Worm (Caenorhabditis elegans): ENCODE measurements around the gene C08B6.8.

Gene C08B6.8

ce11 chrV:10112187-10112586 is 22.3 kb upstream of the C08B6.8 start, which contains the start of gene C08B6.3:
Gene C08B6.3, minus strand, starts transcription at chrV:10112287.
- TF ChIP-seq aly-2 (tag; optimal IDR thresholded peaks at IDR 0.05) (no peak), elt-1 (tag; optimal IDR thresholded peaks at IDR 0.05) (no peak), nfya-1 (tag; optimal IDR thresholded peaks at IDR 0.05; ENCODE audit: insufficient read depth) (no peak), eor-1 (tag; optimal IDR thresholded peaks at IDR 0.05) (no peak), nhr-25 (tag; optimal IDR thresholded peaks at IDR 0.05) (no peak), ceh-82 (tag; optimal IDR thresholded peaks at IDR 0.05) (no peak), mml-1 (tag; optimal IDR thresholded peaks at IDR 0.05) (no peak), lsy-12 (tag; optimal IDR thresholded peaks at IDR 0.05) (no peak), ZK546.5 (tag; optimal IDR thresholded peaks at IDR 0.05) (no peak), nhr-23 (tag; optimal IDR thresholded peaks at IDR 0.05) (no peak), lin-39 (tag; optimal IDR thresholded peaks at IDR 0.05) (no peak), zag-1 (tag; optimal IDR thresholded peaks at IDR 0.05) (no peak), tbx-2 (tag; optimal IDR thresholded peaks at IDR 0.05) (no peak), sea-2 (GFP tag; optimal IDR thresholded peaks at IDR 0.05) (no peak), unc-62 (GFP tag; optimal IDR thresholded peaks at IDR 0.05) (no peak)

ce11 chrV:10114329-10114728 is 20.1 kb upstream of the C08B6.8 start, which contains the start of gene cht-5:
Gene cht-5, plus strand, starts transcription at chrV:10114629.
- TF ChIP-seq nhr-43 (tag; optimal IDR thresholded peaks at IDR 0.05; ENCODE audit: poor library complexity, severe bottlenecking): no peak
- no peak for TF ChIP-seq lin-39 (tag; optimal IDR thresholded peaks at IDR 0.05)
- TF ChIP-seq eor-1 (tag; optimal IDR thresholded peaks at IDR 0.05): no peak
- TF ChIP-seq fos-1 (tag; optimal IDR thresholded peaks at IDR 0.05): no peak
- TF ChIP-seq nhr-76 (tag; optimal IDR thresholded peaks at IDR 0.05): no peak
- no peak for TF ChIP-seq skn-1 (tag; optimal IDR thresholded peaks at IDR 0.05)
- TF ChIP-seq ceh-9 (tag; optimal IDR thresholded peaks at IDR 0.05): no peak
- no peak for TF ChIP-seq fkh-10 (GFP tag; optimal IDR thresholded peaks at IDR 0.05)
- no peak for TF ChIP-seq pha-4 (tag; optimal IDR thresholded peaks at IDR 0.05)
- no peak for TF ChIP-seq nhr-237 (tag; optimal IDR thresholded peaks at IDR 0.05)
- no peak for TF ChIP-seq nhr-67 (tag; optimal IDR thresholded peaks at IDR 0.05)
- TF ChIP-seq ztf-4 (tag; optimal IDR thresholded peaks at IDR 0.05): no peak

ce11 chrV:10117465-10117864 is 17.0 kb upstream of the C08B6.8 start, which contains the start of gene C08B6.5:
Gene C08B6.5, plus strand, starts transcription at chrV:10117765.
- no peak for TF ChIP-seq fkh-10 (GFP tag; optimal IDR thresholded peaks at IDR 0.05)
- no peak for TF ChIP-seq ztf-4 (tag; optimal IDR thresholded peaks at IDR 0.05)
- TF ChIP-seq snpc-4 (tag; optimal IDR thresholded peaks at IDR 0.05): no peak
- no peak for TF ChIP-seq nhr-12 (tag; optimal IDR thresholded peaks at IDR 0.05)
- no peak for TF ChIP-seq tbx-2 (tag; optimal IDR thresholded peaks at IDR 0.05)
- no peak for TF ChIP-seq mml-1 (tag; optimal IDR thresholded peaks at IDR 0.05)
- no peak for TF ChIP-seq mdl-1 (tag; optimal IDR thresholded peaks at IDR 0.05)
- no peak for TF ChIP-seq R02D3.7 (tag; optimal IDR thresholded peaks at IDR 0.05)
- no peak for TF ChIP-seq ceh-28 (tag; optimal IDR thresholded peaks at IDR 0.05)
- no peak for TF ChIP-seq ZK546.5 (tag; optimal IDR thresholded peaks at IDR 0.05)
- no peak for TF ChIP-seq pha-4 (tag; optimal IDR thresholded peaks at IDR 0.05)
- TF ChIP-seq nhr-23 (tag; optimal IDR thresholded peaks at IDR 0.05): no peak
- no peak for TF ChIP-seq zag-1 (tag; optimal IDR thresholded peaks at IDR 0.05)
- no peak for TF ChIP-seq unc-62 (GFP tag; optimal IDR thresholded peaks at IDR 0.05)
- no peak for TF ChIP-seq lin-15B (tag; optimal IDR thresholded peaks at IDR 0.05)
- no peak for TF ChIP-seq elt-1 (tag; optimal IDR thresholded peaks at IDR 0.05)
- no peak for TF ChIP-seq ztf-11 (tag; optimal IDR thresholded peaks at IDR 0.05)
- no peak for TF ChIP-seq nhr-237 (tag; optimal IDR thresholded peaks at IDR 0.05)

ce11 chrV:10120898-10121297 is 13.5 kb upstream of the C08B6.8 start, which contains the start of gene srxa-18:
Gene srxa-18, minus strand, starts transcription at chrV:10120997.
- no peak for TF ChIP-seq daf-12 (tag; optimal IDR thresholded peaks at IDR 0.05)
- TF ChIP-seq ztf-11 (tag; optimal IDR thresholded peaks at IDR 0.05): no peak
- no peak for TF ChIP-seq pqm-1 (tag; optimal IDR thresholded peaks at IDR 0.05)
- no peak for TF ChIP-seq jun-1 (tag; optimal IDR thresholded peaks at IDR 0.05)
- no peak for TF ChIP-seq zag-1 (tag; optimal IDR thresholded peaks at IDR 0.05)
- no peak for TF ChIP-seq eor-1 (tag; optimal IDR thresholded peaks at IDR 0.05)
- no peak for TF ChIP-seq elt-3 (tag; optimal IDR thresholded peaks at IDR 0.05)
- TF ChIP-seq lsy-12 (tag; optimal IDR thresholded peaks at IDR 0.05): no peak
- no peak for TF ChIP-seq elt-2 (tag; optimal IDR thresholded peaks at IDR 0.05)
- TF ChIP-seq ceh-16 (tag; optimal IDR thresholded peaks at IDR 0.05): no peak
- TF ChIP-seq pha-4 (tag; optimal IDR thresholded peaks at IDR 0.05): no peak

All from whole organism, L3 larva.